Worm (Caenorhabditis elegans) whole organism, young adult: ENCODE results near the gene Y39A1A.27.

Experiments
- B0261.1 ChIP-seq: sonication (generic microtip); optimal IDR thresholded peaks from 2 replicates; lab custom pipeline; 2016; ENCODE audit warnings: mild to moderate bottlenecking, missing genetic modification characterization, moderate library complexity, missing compliant biosample characterization
- C06A6.2 ChIP-seq: fragments of 200-800 bp; sonication (Bioruptor generic); conservative IDR thresholded peaks from 2 replicates; pipeline ENCODE4 v1.3.6; 2022; ENCODE audit warnings: missing genetic modification characterization, missing compliant biosample characterization
- C17E4.6 ChIP-seq: fragments of 200-800 bp; sonication (Bioruptor generic); IDR thresholded peaks from 2 replicates; pipeline ENCODE4 v1.3.6; 2022; ENCODE audit warnings: missing genetic modification reagents, missing genetic modification characterization, missing compliant biosample characterization
- F10E7.11 ChIP-seq: sonication (generic microtip); optimal IDR thresholded peaks from 2 replicates; lab custom pipeline; 2017; ENCODE audit warnings: mild to moderate bottlenecking, missing genetic modification characterization, moderate library complexity, missing compliant biosample characterization
- F22D6.2 ChIP-seq: sonication (generic microtip); optimal IDR thresholded peaks from 2 replicates; lab custom pipeline; 2016; ENCODE audit warnings: mild to moderate bottlenecking, missing genetic modification characterization, missing compliant biosample characterization
- F37B4.10 ChIP-seq: fragments of 200-800 bp; sonication (Bioruptor generic); IDR thresholded peaks from 2 replicates; pipeline ENCODE4 v1.3.6; 2022; ENCODE audit warnings: missing genetic modification characterization, missing compliant biosample characterization
- F39B2.1 ChIP-seq: fragments of 200-800 bp; sonication (Bioruptor generic); IDR thresholded peaks from 2 replicates; pipeline ENCODE4 v1.3.6; 2022; ENCODE audit warnings: missing genetic modification reagents, missing genetic modification characterization, missing compliant biosample characterization
- F49E8.2 ChIP-seq: sonication (generic microtip); optimal IDR thresholded peaks from 3 replicates; lab custom pipeline; 2017; ENCODE audit warnings: missing genetic modification characterization, mild to moderate bottlenecking, missing compliant biosample characterization, antibody characterized with exemption, moderate library complexity; ENCODE audit not compliant: insufficient read depth
- F52B5.7 ChIP-seq: sonication (generic microtip); optimal IDR thresholded peaks from 2 replicates; lab custom pipeline; 2016; ENCODE audit warnings: mild to moderate bottlenecking, missing genetic modification characterization, missing compliant biosample characterization
- F57C9.4 ChIP-seq: sonication (generic microtip); optimal IDR thresholded peaks from 2 replicates; lab custom pipeline; 2017; ENCODE audit warnings: mild to moderate bottlenecking, missing genetic modification characterization, missing compliant biosample characterization
- K11D2.4 ChIP-seq: fragments of 200-800 bp; sonication (Bioruptor generic); IDR thresholded peaks from 2 replicates; pipeline ENCODE4 v1.3.6; 2022; ENCODE audit warnings: missing genetic modification reagents, missing genetic modification characterization, missing compliant biosample characterization
- T26A5.8 ChIP-seq: sonication (generic microtip); optimal IDR thresholded peaks from 2 replicates; lab custom pipeline; 2016; ENCODE audit warnings: missing genetic modification characterization, missing compliant biosample characterization
- aptf-2 ChIP-seq: fragments of 200-800 bp; sonication (Bioruptor generic); conservative IDR thresholded peaks from 2 replicates; pipeline ENCODE4 v1.3.6; 2022; ENCODE audit warnings: missing genetic modification reagents, missing genetic modification characterization, missing compliant biosample characterization
- athp-1 ChIP-seq: sonication (generic microtip); optimal IDR thresholded peaks from 2 replicates; lab custom pipeline; 2017; ENCODE audit warnings: mild to moderate bottlenecking, missing genetic modification characterization, missing compliant biosample characterization
- attf-3 ChIP-seq: fragments of 200-800 bp; sonication (Bioruptor generic); conservative IDR thresholded peaks from 2 replicates; pipeline ENCODE4 v1.3.6; 2022; ENCODE audit warnings: missing genetic modification reagents, missing genetic modification characterization, missing compliant biosample characterization
- bed-1 ChIP-seq: fragments of 200-800 bp; sonication (Bioruptor generic); IDR thresholded peaks from 2 replicates; pipeline ENCODE4 v1.3.6; 2022; ENCODE audit warnings: missing genetic modification reagents, missing genetic modification characterization, missing compliant biosample characterization
- ccch-3 ChIP-seq: fragments of 200-800 bp; sonication (Bioruptor generic); optimal IDR thresholded peaks from 2 replicates; lab custom pipeline; 2018; ENCODE audit warnings: mild to moderate bottlenecking, missing genetic modification characterization, missing compliant biosample characterization
- ceh-40 ChIP-seq: fragments of 200-800 bp; sonication (Bioruptor generic); IDR thresholded peaks from 2 replicates; pipeline ENCODE4 v1.3.6; 2022; ENCODE audit warnings: missing genetic modification characterization, missing compliant biosample characterization
- die-1 ChIP-seq: sonication (generic microtip); optimal IDR thresholded peaks from 2 replicates; lab custom pipeline; 2016; ENCODE audit warnings: missing genotype, mild to moderate bottlenecking, missing genetic modification characterization, missing compliant biosample characterization
- dpff-1 ChIP-seq: sonication (generic microtip); optimal IDR thresholded peaks from 2 replicates; lab custom pipeline; 2017; ENCODE audit warnings: mild to moderate bottlenecking, missing genetic modification characterization, missing compliant biosample characterization
- efl-1 ChIP-seq: fragments of 150-350 bp; optimal IDR thresholded peaks from 2 replicates; lab custom pipeline; 2014; ENCODE audit warnings: missing biosample characterization, missing genetic modification reagents, missing genetic modification characterization
- egl-18 ChIP-seq: fragments of 200-800 bp; sonication (Bioruptor generic); IDR thresholded peaks from 2 replicates; pipeline ENCODE4 v1.3.6; 2022; ENCODE audit warnings: missing genetic modification reagents, missing genetic modification characterization, missing compliant biosample characterization
- egl-44 ChIP-seq: fragments of 200-800 bp; sonication (Bioruptor generic); IDR thresholded peaks from 2 replicates; pipeline ENCODE4 v1.3.6; 2022; ENCODE audit warnings: missing genetic modification reagents, missing genetic modification characterization, missing compliant biosample characterization
- ets-4 ChIP-seq: fragments of 200-800 bp; sonication (Bioruptor generic); optimal IDR thresholded peaks from 2 replicates; lab custom pipeline; 2018; ENCODE audit warnings: mild to moderate bottlenecking, missing genetic modification characterization, missing compliant biosample characterization
- gei-17 ChIP-seq: fragments of 200-800 bp; sonication (Bioruptor generic); optimal IDR thresholded peaks from 2 replicates; lab custom pipeline; 2018; ENCODE audit warnings: mild to moderate bottlenecking, missing genetic modification characterization, missing compliant biosample characterization
- hlh-26 ChIP-seq: fragments of 200-800 bp; sonication (Bioruptor generic); conservative IDR thresholded peaks from 2 replicates; pipeline ENCODE4 v1.3.6; 2022; ENCODE audit warnings: missing genetic modification reagents, missing genetic modification characterization, missing compliant biosample characterization
- hsf-1 ChIP-seq: fragments of 200-800 bp; sonication (Bioruptor generic); IDR thresholded peaks from 2 replicates; pipeline ENCODE4 v1.3.6; 2022; ENCODE audit warnings: missing genetic modification reagents, missing genetic modification characterization, missing compliant biosample characterization
- mel-28 ChIP-seq: sonication (generic microtip); optimal IDR thresholded peaks from 2 replicates; lab custom pipeline; 2016; ENCODE audit warnings: borderline replicate concordance, mild to moderate bottlenecking, missing genetic modification characterization, missing compliant biosample characterization
- nfya-2 ChIP-seq: fragments of 200-800 bp; sonication (Bioruptor generic); IDR thresholded peaks from 2 replicates; pipeline ENCODE4 v1.3.6; 2022; ENCODE audit warnings: missing genetic modification reagents, missing genetic modification characterization, missing compliant biosample characterization
- nhr-120 ChIP-seq: fragments of 200-800 bp; sonication (Bioruptor generic); IDR thresholded peaks from 2 replicates; pipeline ENCODE4 v1.3.6; 2022; ENCODE audit warnings: missing genetic modification characterization, missing compliant biosample characterization
- nhr-27 ChIP-seq: fragments of 200-800 bp; sonication (Bioruptor generic); optimal IDR thresholded peaks from 2 replicates; lab custom pipeline; 2018; ENCODE audit warnings: mild to moderate bottlenecking, missing genetic modification characterization, moderate library complexity, missing compliant biosample characterization
- pbrm-1 ChIP-seq: fragments of 200-800 bp; sonication (Bioruptor generic); IDR thresholded peaks from 2 replicates; pipeline ENCODE4 v1.3.6; 2022; ENCODE audit warnings: missing genetic modification reagents, missing genetic modification characterization, missing compliant biosample characterization
- rpc-1 ChIP-seq, 2 experiments: fragments of 150-350 bp in 1 of 2; sonication (generic microtip) in 1 of 2; optimal IDR thresholded peaks; 2 replicates each; lab custom pipeline; 2014 to 2018; ENCODE audit warnings: missing biosample characterization in 1 of 2, missing genetic modification characterization in 1 of 2, missing genetic modification reagents in 1 of 2, missing genotype in 1 of 2
- tlf-1 ChIP-seq: fragments of 200-800 bp; sonication (Bioruptor generic); optimal IDR thresholded peaks from 2 replicates; lab custom pipeline; 2018; ENCODE audit warnings: mild to moderate bottlenecking, missing genetic modification characterization, missing compliant biosample characterization
- unc-130 ChIP-seq: sonication (generic microtip); optimal IDR thresholded peaks from 2 replicates; lab custom pipeline; 2016; ENCODE audit warnings: missing genetic modification reagents, missing genetic modification characterization, missing compliant biosample characterization
- zim-3 ChIP-seq: sonication (generic microtip); optimal IDR thresholded peaks from 2 replicates; lab custom pipeline; 2017; ENCODE audit warnings: mild to moderate bottlenecking, missing genetic modification characterization, moderate library complexity, missing compliant biosample characterization
- ztf-18 ChIP-seq: sonication (generic microtip); optimal IDR thresholded peaks from 2 replicates; lab custom pipeline; 2016; ENCODE audit warnings: missing genotype, mild to moderate bottlenecking, missing genetic modification characterization, missing compliant biosample characterization
- ztf-26 ChIP-seq: sonication (generic microtip); optimal IDR thresholded peaks from 2 replicates; lab custom pipeline; 2017; ENCODE audit warnings: missing genetic modification characterization, missing compliant biosample characterization
- ztf-28 ChIP-seq: fragments of 200-800 bp; sonication (Bioruptor generic); IDR thresholded peaks from 2 replicates; pipeline ENCODE4 v1.3.6; 2022; ENCODE audit warnings: missing genetic modification reagents, missing genetic modification characterization, missing compliant biosample characterization

The Y39A1A.27 gene

DNA sequence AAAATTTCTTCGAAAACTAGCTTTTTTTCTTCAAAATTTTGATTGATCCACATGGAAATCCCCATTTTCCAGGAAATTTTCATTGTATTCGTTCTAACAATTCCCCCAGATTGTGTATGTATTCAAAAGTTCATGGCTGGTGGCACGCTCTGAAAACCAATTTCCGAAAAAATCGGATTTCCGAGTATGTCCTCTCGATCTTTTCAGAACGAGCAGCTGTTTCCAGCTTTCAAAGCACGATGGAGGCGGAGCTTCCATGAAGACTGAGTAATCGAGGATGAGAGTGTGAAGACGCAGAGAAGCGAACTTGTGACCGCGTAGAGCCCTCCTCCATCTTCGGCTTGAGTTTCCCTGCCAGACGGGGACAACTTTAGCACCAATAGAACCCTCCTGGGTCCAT, 34.4 kb upstream of the Y39A1A.27 start:
- TF ChIP-seq bed-1 (GFP tag; lab: Robert Waterston, UW) (no peak), egl-18 (GFP tag; lab: Robert Waterston, UW) (no peak), ccch-3 (GFP tag; lab: Kevin White, UChicago) (no peak), ceh-40 (GFP tag; lab: Robert Waterston, UW) (no peak), pbrm-1 (GFP tag; lab: Robert Waterston, UW) (no peak), rpc-1 (optimal IDR thresholded peaks at IDR 0.05; lab: Kevin White, UChicago) (no peak), rpc-1 (tag; optimal IDR thresholded peaks at IDR 0.05; lab: Kevin White, UChicago) (no peak), F37B4.10 (no peak), ztf-26 (no peak)

DNA sequence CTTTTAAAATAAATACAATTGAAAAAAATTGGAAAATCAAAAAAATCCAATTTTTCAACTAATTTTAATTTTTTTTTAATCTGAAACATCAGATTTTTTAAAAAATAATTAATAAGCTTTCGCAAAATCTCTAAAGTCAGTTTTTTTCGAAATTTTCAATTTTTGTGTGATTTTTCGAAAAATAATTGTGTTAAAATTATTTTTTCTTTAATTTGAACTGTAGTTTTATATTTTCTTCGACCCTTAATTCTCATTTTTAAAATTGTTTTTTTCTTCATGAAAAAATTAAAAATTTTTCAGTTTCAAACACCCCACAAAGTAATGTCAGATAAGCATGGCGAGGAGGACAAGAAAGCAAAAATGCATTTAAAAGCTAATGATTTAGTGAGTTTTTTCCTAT, 33.7 kb upstream of the Y39A1A.27 start, which contains the start of gene rabx-5:
TSS of gene rabx-5 (plus strand) at position 301 of the 400 bp plus-strand sequence.
- TF ChIP-seq gei-17 (GFP tag; lab: Kevin White, UChicago) (no peak), ets-4 (no peak), hlh-26 (GFP tag; lab: Robert Waterston, UW) (no peak), C06A6.2 (GFP tag; lab: Robert Waterston, UW) (no peak), egl-44 (no peak), nhr-120 (no peak), attf-3 (no peak), F10E7.11 (tag; lab: Kevin White, UChicago) (no peak), F22D6.2 (tag; lab: Kevin White, UChicago) (no peak), mel-28 (no peak), pbrm-1 (GFP tag; lab: Robert Waterston, UW) (no peak), ztf-18 (tag; lab: Kevin White, UChicago) (no peak), B0261.1 (tag; lab: Kevin White, UChicago) (no peak), efl-1 (GFP tag; lab: Kevin White, UChicago) (no peak), dpff-1 (tag; lab: Kevin White, UChicago) (no peak), F39B2.1 (GFP tag; lab: Robert Waterston, UW) (no peak), ztf-28 (GFP tag; lab: Robert Waterston, UW) (no peak), ceh-40 (GFP tag; lab: Robert Waterston, UW) (no peak), tlf-1 (GFP tag; lab: Kevin White, UChicago) (no peak)
- TF ChIP-seq, all 124 proteins: peak for 0

ce11 chrIII:10608161-10608560, 30.6 kb upstream of the Y39A1A.27 start:
- TF ChIP-seq unc-130 (GFP tag; lab: Kevin White, UChicago) (no peak), attf-3 (no peak), aptf-2 (GFP tag; lab: Robert Waterston, UW) (no peak), C17E4.6 (GFP tag; lab: Robert Waterston, UW) (no peak), T26A5.8 (tag; lab: Kevin White, UChicago) (no peak), nhr-27 (tag; lab: Kevin White, UChicago) (no peak), F57C9.4 (tag; lab: Kevin White, UChicago) (no peak), hsf-1 (GFP tag; lab: Robert Waterston, UW) (no peak), efl-1 (GFP tag; lab: Kevin White, UChicago) (no peak), gei-17 (GFP tag; lab: Kevin White, UChicago) (no peak), F49E8.2 (tag; lab: Kevin White, UChicago) (no peak), F52B5.7 (no peak), athp-1 (no peak), die-1 (tag; lab: Kevin White, UChicago) (no peak), K11D2.4 (GFP tag; lab: Robert Waterston, UW) (no peak), nfya-2 (GFP tag; lab: Robert Waterston, UW) (no peak), bed-1 (GFP tag; lab: Robert Waterston, UW) (no peak), pbrm-1 (GFP tag; lab: Robert Waterston, UW) (no peak), zim-3 (no peak), B0261.1 (tag; lab: Kevin White, UChicago) (no peak)
- TF ChIP-seq, all 124 proteins: peak for 0
